Worm (Caenorhabditis elegans): Measurements from ENCODE around the gene F09F9.3.

F09F9.3 gene

ce11 chrX:4139593-4140565 is 19.0 kb upstream of the F09F9.3 start, which contains the start of gene ZK470.4 (continued):
- TF ChIP-seq dve-1 (tag; optimal IDR thresholded peaks at IDR 0.05; ENCODE audit: insufficient read depth) (no peak), lim-7 (GFP tag; IDR thresholded peaks at IDR 0.05) (no peak), rbr-2 (tag; optimal IDR thresholded peaks at IDR 0.05) (no peak), duxl-1 (tag; optimal IDR thresholded peaks at IDR 0.05; ENCODE audit: poor library complexity) (no peak), tra-1 (GFP tag; IDR thresholded peaks at IDR 0.05) (no peak), daf-16 (GFP tag; optimal IDR thresholded peaks at IDR 0.05) (no peak), daf-16 (tag; optimal IDR thresholded peaks at IDR 0.05) (peak; percentile 29), daf-8 (GFP tag; IDR thresholded peaks at IDR 0.05) (no peak), hif-1 (tag; optimal IDR thresholded peaks at IDR 0.05) (peak in 1 of 2 experiments; percentile 97), Y48G9A.11 (GFP tag; IDR thresholded peaks at IDR 0.05) (no peak), hlh-11 (tag; optimal IDR thresholded peaks at IDR 0.05) (peak; percentile 34), cey-2 (tag; optimal IDR thresholded peaks at IDR 0.05; ENCODE audit: borderline replicate concordance, insufficient read depth) (no peak), lin-38 (GFP tag; IDR thresholded peaks at IDR 0.05) (no peak), mdl-1 (tag; optimal IDR thresholded peaks at IDR 0.05) (peak in 1 of 2 experiments; percentile 60), egl-27 (tag; optimal IDR thresholded peaks at IDR 0.05) (no peak), zfp-3 (GFP tag; conservative IDR thresholded peaks at IDR 0.05) (no peak), nhr-48 (tag; optimal IDR thresholded peaks at IDR 0.05) (no peak), fos-1 (tag; optimal IDR thresholded peaks at IDR 0.05) (no peak), spr-1 (tag; optimal IDR thresholded peaks at IDR 0.05) (no peak), F44E2.7 (GFP tag; IDR thresholded peaks at IDR 0.05) (no peak), mxl-2 (GFP tag; conservative IDR thresholded peaks at IDR 0.05) (no peak), madf-9 (GFP tag; conservative IDR thresholded peaks at IDR 0.05) (no peak), fkh-10 (GFP tag; optimal IDR thresholded peaks at IDR 0.05) (no peak), dmd-6 (GFP tag; IDR thresholded peaks at IDR 0.05) (peak; percentile 35; the same call in 1 of the 2 replicates), sdz-12 (GFP tag; optimal IDR thresholded peaks at IDR 0.05) (no peak), php-3 (GFP tag; IDR thresholded peaks at IDR 0.05) (no peak), dpl-1 (GFP tag; optimal IDR thresholded peaks at IDR 0.05) (no peak)

DNA sequence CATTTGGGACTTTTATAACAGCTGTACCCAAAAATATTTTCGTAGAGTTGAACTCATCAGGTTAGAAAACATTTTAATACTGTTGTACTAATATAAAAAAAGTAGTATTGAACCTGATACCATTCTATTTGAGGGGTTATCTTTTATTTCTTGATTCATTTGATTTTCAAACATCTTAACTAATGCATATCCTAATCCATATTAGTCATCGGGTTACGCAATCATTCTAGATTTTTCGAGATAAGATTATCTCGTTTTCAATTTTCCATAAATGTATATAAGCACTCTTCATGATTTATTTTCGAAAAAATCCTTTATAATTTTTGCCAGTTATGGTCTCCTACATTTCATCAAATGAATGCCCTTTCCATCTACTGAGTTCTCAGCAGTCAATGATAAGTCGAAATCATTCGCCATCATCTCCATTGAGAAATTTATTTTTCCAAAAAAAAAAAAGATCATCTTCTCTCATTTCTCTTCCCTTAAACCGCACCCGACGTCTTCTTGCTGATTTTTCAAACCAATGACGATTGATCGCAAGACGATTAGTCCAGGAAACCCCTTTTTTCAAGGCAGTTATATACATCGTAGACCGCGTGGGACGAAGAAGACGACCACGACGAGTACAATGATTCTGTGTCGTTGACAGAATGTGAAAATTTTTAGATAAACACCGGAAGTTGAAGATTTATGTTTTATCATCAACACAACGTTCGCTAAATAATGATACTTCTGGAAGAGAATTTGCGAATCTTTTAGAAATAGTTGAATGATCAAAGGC is 17.8 kb upstream of the F09F9.3 start:
- TF ChIP-seq lin-38 (GFP tag; IDR thresholded peaks at IDR 0.05) (no peak), daf-16 (GFP tag; optimal IDR thresholded peaks at IDR 0.05) (no peak), daf-16 (tag; optimal IDR thresholded peaks at IDR 0.05) (peak; percentile 22), hlh-30 (tag; optimal IDR thresholded peaks at IDR 0.05; ENCODE audit: insufficient read depth) (peak; percentile 22), unc-130 (GFP tag; optimal IDR thresholded peaks at IDR 0.05) (no peak), Y5F2A.4 (GFP tag; optimal IDR thresholded peaks at IDR 0.05) (no peak), nhr-111 (GFP tag; optimal IDR thresholded peaks at IDR 0.05) (no peak), nhr-76 (tag; optimal IDR thresholded peaks at IDR 0.05) (no peak), egl-43 (GFP tag; IDR thresholded peaks at IDR 0.05) (no peak), aha-1 (tag) (peak; percentile 88), unc-62 (GFP tag; optimal IDR thresholded peaks at IDR 0.05 in 1 of 2) (peak in 1 of 2 experiments; percentile 71), unc-62 (tag; optimal IDR thresholded peaks at IDR 0.05) (no peak), hlh-11 (tag; optimal IDR thresholded peaks at IDR 0.05) (peak; percentile 53), zip-2 (tag; optimal IDR thresholded peaks at IDR 0.05) (no peak), R02D3.7 (tag; optimal IDR thresholded peaks at IDR 0.05) (no peak), mdl-1 (tag; optimal IDR thresholded peaks at IDR 0.05) (peak in 1 of 2 experiments; percentile 51), mxl-3 (GFP tag; optimal IDR thresholded peaks at IDR 0.05) (peak; percentile 29), skn-1 (tag; optimal IDR thresholded peaks at IDR 0.05) (no peak), Y48G9A.11 (GFP tag; IDR thresholded peaks at IDR 0.05) (no peak), nhr-28 (tag; optimal IDR thresholded peaks at IDR 0.05) (peak; percentile 17), nhr-48 (tag; optimal IDR thresholded peaks at IDR 0.05) (peak; percentile 9), tra-1 (GFP tag; IDR thresholded peaks at IDR 0.05) (peak; percentile 68; the same call in 1 of the 2 replicates), F49E8.2 (tag; optimal IDR thresholded peaks at IDR 0.05; ENCODE audit: borderline replicate concordance) (no peak), dve-1 (tag; optimal IDR thresholded peaks at IDR 0.05; ENCODE audit: insufficient read depth) (no peak), dmd-8 (GFP tag; IDR thresholded peaks at IDR 0.05) (no peak), dmd-9 (GFP tag; IDR thresholded peaks at IDR 0.05) (no peak)

Data from whole organism, L4 larva.